Worm (Caenorhabditis elegans) whole organism, L3 larva: ENCODE measurements around the gene C33G8.2.

Experiments
- R02D3.7 ChIP-seq: fragments of 150-350 bp; optimal IDR thresholded peaks from 2 replicates; lab custom pipeline; 2014; ENCODE audit warnings: missing biosample characterization, missing genetic modification characterization
- ZK546.5 ChIP-seq: sonication (generic microtip); optimal IDR thresholded peaks from 2 replicates; lab custom pipeline; 2017; ENCODE audit warnings: missing biosample characterization, missing genetic modification characterization
- aly-2 ChIP-seq: fragments of 150-350 bp; optimal IDR thresholded peaks from 2 replicates; lab custom pipeline; 2014; ENCODE audit warnings: missing biosample characterization, missing genetic modification characterization
- ama-1 ChIP-seq: fragments of 150-350 bp; optimal IDR thresholded peaks from 2 replicates; lab custom pipeline; 2018
- ceh-16 ChIP-seq: sonication (generic microtip); optimal IDR thresholded peaks from 2 replicates; lab custom pipeline; 2017; ENCODE audit warnings: missing biosample characterization, missing genetic modification characterization
- ceh-28 ChIP-seq: fragments of 150-350 bp; optimal IDR thresholded peaks from 2 replicates; lab custom pipeline; 2014; ENCODE audit warnings: missing biosample characterization, missing genetic modification reagents, missing genetic modification characterization
- ceh-82 ChIP-seq: fragments of 150-350 bp; optimal IDR thresholded peaks from 2 replicates; lab custom pipeline; 2014; ENCODE audit warnings: missing biosample characterization, missing genetic modification characterization
- ceh-9 ChIP-seq: sonication (generic microtip); optimal IDR thresholded peaks from 2 replicates; lab custom pipeline; 2018; ENCODE audit warnings: missing biosample characterization, missing genetic modification characterization
- daf-12 ChIP-seq: fragments of 150-350 bp; optimal IDR thresholded peaks from 2 replicates; lab custom pipeline; 2014; ENCODE audit warnings: missing biosample characterization, missing genetic modification reagents, missing genetic modification characterization
- egl-27 ChIP-seq: sonication (generic microtip); optimal IDR thresholded peaks from 4 replicates; lab custom pipeline; 2017; ENCODE audit warnings: missing biosample characterization, missing genetic modification reagents, missing genetic modification characterization
- egl-5 ChIP-seq: fragments of 150-350 bp; optimal IDR thresholded peaks from 2 replicates; lab custom pipeline; 2017; ENCODE audit warnings: missing biosample characterization, missing genetic modification reagents, missing genetic modification characterization, inconsistent platforms
- elt-1 ChIP-seq: fragments of 150-350 bp; optimal IDR thresholded peaks from 2 replicates; lab custom pipeline; 2014; ENCODE audit warnings: missing biosample characterization, missing genetic modification characterization
- elt-2 ChIP-seq: sonication (generic microtip); optimal IDR thresholded peaks from 2 replicates; lab custom pipeline; 2016; ENCODE audit warnings: missing genetic modification reagents, mild to moderate bottlenecking, missing genetic modification characterization, missing compliant biosample characterization
- elt-3 ChIP-seq, 3 experiments: fragments of 150-350 bp in 1 of 3; sonication (generic microtip) in 2 of 3; optimal IDR thresholded peaks; 2 replicates in 2 of 3; 4 replicates in 1 of 3; lab custom pipeline; 2014 to 2017; ENCODE audit warnings: missing biosample characterization in 3 of 3, missing genetic modification characterization in 3 of 3
- eor-1 ChIP-seq, 2 experiments: fragments of 150-350 bp; optimal IDR thresholded peaks; 2 replicates each; lab custom pipeline; 2014 to 2018; ENCODE audit warnings: missing biosample characterization in 2 of 2, missing genetic modification characterization in 2 of 2
- fkh-10 ChIP-seq: sonication (generic microtip); optimal IDR thresholded peaks from 2 replicates; lab custom pipeline; 2017; ENCODE audit warnings: missing biosample characterization, missing genetic modification reagents, missing genetic modification characterization
- fkh-2 ChIP-seq: fragments of 150-350 bp; optimal IDR thresholded peaks from 2 replicates; lab custom pipeline; 2014; ENCODE audit warnings: missing biosample characterization, missing genetic modification reagents, missing genetic modification characterization
- fos-1 ChIP-seq: fragments of 150-350 bp; optimal IDR thresholded peaks from 2 replicates; lab custom pipeline; 2014; ENCODE audit warnings: missing biosample characterization, missing genetic modification characterization
- hmg-11 ChIP-seq: sonication (generic microtip); optimal IDR thresholded peaks from 2 replicates; lab custom pipeline; 2016; ENCODE audit warnings: missing genetic modification characterization, missing compliant biosample characterization
- jun-1 ChIP-seq: fragments of 150-350 bp; optimal IDR thresholded peaks from 2 replicates; lab custom pipeline; 2014; ENCODE audit warnings: missing biosample characterization, missing genetic modification reagents, missing genetic modification characterization
- lin-15B ChIP-seq: fragments of 150-350 bp; optimal IDR thresholded peaks from 2 replicates; lab custom pipeline; 2014; ENCODE audit warnings: missing biosample characterization, missing genetic modification characterization
- lin-39 ChIP-seq: fragments of 150-350 bp; optimal IDR thresholded peaks from 2 replicates; lab custom pipeline; 2018; ENCODE audit warnings: missing biosample characterization, missing genetic modification reagents, missing genetic modification characterization
- lsy-12 ChIP-seq: sonication (generic microtip); optimal IDR thresholded peaks from 2 replicates; lab custom pipeline; 2016; ENCODE audit warnings: mild to moderate bottlenecking, missing genetic modification characterization, missing compliant biosample characterization
- mdl-1 ChIP-seq: fragments of 150-350 bp; optimal IDR thresholded peaks from 2 replicates; lab custom pipeline; 2014; ENCODE audit warnings: missing biosample characterization, missing genetic modification characterization
- mml-1 ChIP-seq: fragments of 150-350 bp; sonication (generic microtip); optimal IDR thresholded peaks from 3 replicates; lab custom pipeline; 2014; ENCODE audit warnings: missing biosample characterization, missing genetic modification characterization
- nfya-1 ChIP-seq: sonication (generic microtip); optimal IDR thresholded peaks from 2 replicates; lab custom pipeline; 2017; ENCODE audit warnings: missing genetic modification characterization, mild to moderate bottlenecking, missing compliant biosample characterization, antibody characterized with exemption, moderate library complexity; ENCODE audit not compliant: insufficient read depth
- nhr-11 ChIP-seq: fragments of 150-350 bp; optimal IDR thresholded peaks from 2 replicates; lab custom pipeline; 2014; ENCODE audit warnings: missing biosample characterization, missing genetic modification characterization
- nhr-12 ChIP-seq: fragments of 150-350 bp; optimal IDR thresholded peaks from 2 replicates; lab custom pipeline; 2014; ENCODE audit warnings: missing biosample characterization, missing genetic modification characterization
- nhr-23 ChIP-seq: fragments of 150-350 bp; optimal IDR thresholded peaks from 2 replicates; lab custom pipeline; 2014; ENCODE audit warnings: missing biosample characterization, missing genetic modification reagents, missing genetic modification characterization
- nhr-237 ChIP-seq: fragments of 150-350 bp; optimal IDR thresholded peaks from 2 replicates; lab custom pipeline; 2014; ENCODE audit warnings: missing biosample characterization, missing genetic modification characterization
- nhr-25 ChIP-seq: sonication (generic microtip); optimal IDR thresholded peaks from 2 replicates; lab custom pipeline; 2017; ENCODE audit warnings: missing biosample characterization, missing genetic modification characterization
- nhr-28 ChIP-seq: fragments of 150-350 bp; optimal IDR thresholded peaks from 2 replicates; lab custom pipeline; 2014; ENCODE audit warnings: missing biosample characterization, missing genetic modification characterization
- nhr-43 ChIP-seq: sonication (generic microtip); optimal IDR thresholded peaks from 2 replicates; lab custom pipeline; 2016; ENCODE audit warnings: mild to moderate bottlenecking, missing genetic modification characterization, missing compliant biosample characterization; ENCODE audit not compliant: poor library complexity, severe bottlenecking
- nhr-67 ChIP-seq: fragments of 150-350 bp; optimal IDR thresholded peaks from 2 replicates; lab custom pipeline; 2014; ENCODE audit warnings: missing biosample characterization, missing genetic modification characterization
- nhr-76 ChIP-seq: fragments of 150-350 bp; sonication (generic microtip); optimal IDR thresholded peaks from 5 replicates; lab custom pipeline; 2014; ENCODE audit warnings: missing biosample characterization, missing genetic modification characterization
- nhr-77 ChIP-seq: fragments of 150-350 bp; optimal IDR thresholded peaks from 2 replicates; lab custom pipeline; 2014; ENCODE audit warnings: missing biosample characterization, missing genetic modification characterization
- pha-4 ChIP-seq: fragments of 150-350 bp; optimal IDR thresholded peaks from 2 replicates; lab custom pipeline; 2014; ENCODE audit warnings: missing biosample characterization, missing genetic modification reagents, missing genetic modification characterization
- pqm-1 ChIP-seq: fragments of 150-350 bp; optimal IDR thresholded peaks from 2 replicates; lab custom pipeline; 2017; ENCODE audit warnings: missing biosample characterization, missing genetic modification characterization, inconsistent platforms
- sea-2 ChIP-seq: fragments of 150-350 bp; sonication (generic microtip); optimal IDR thresholded peaks from 4 replicates; lab custom pipeline; 2014; ENCODE audit warnings: missing biosample characterization, missing genetic modification reagents, missing genetic modification characterization
- skn-1 ChIP-seq: fragments of 150-350 bp; optimal IDR thresholded peaks from 2 replicates; lab custom pipeline; 2014; ENCODE audit warnings: missing biosample characterization, missing genetic modification characterization
- snpc-4 ChIP-seq: fragments of 150-350 bp; optimal IDR thresholded peaks from 2 replicates; lab custom pipeline; 2014; ENCODE audit warnings: missing biosample characterization, missing genetic modification characterization
- tbx-2 ChIP-seq: sonication (generic microtip); optimal IDR thresholded peaks from 2 replicates; lab custom pipeline; 2016; ENCODE audit warnings: mild to moderate bottlenecking, missing genetic modification characterization, missing compliant biosample characterization
- unc-39 ChIP-seq: sonication (generic microtip); optimal IDR thresholded peaks from 4 replicates; lab custom pipeline; 2017; ENCODE audit warnings: missing biosample characterization, missing genetic modification characterization
- unc-62 ChIP-seq: fragments of 150-350 bp; sonication (generic microtip); optimal IDR thresholded peaks from 4 replicates; lab custom pipeline; 2014; ENCODE audit warnings: missing biosample characterization, missing genetic modification reagents, missing genetic modification characterization
- zag-1 ChIP-seq: fragments of 150-350 bp; optimal IDR thresholded peaks from 2 replicates; lab custom pipeline; 2014; ENCODE audit warnings: missing biosample characterization, missing genetic modification characterization
- ztf-11 ChIP-seq: fragments of 150-350 bp; optimal IDR thresholded peaks from 2 replicates; lab custom pipeline; 2014; ENCODE audit warnings: missing biosample characterization, missing genetic modification characterization
- ztf-4 ChIP-seq: fragments of 150-350 bp; optimal IDR thresholded peaks from 2 replicates; lab custom pipeline; 2014; ENCODE audit warnings: missing biosample characterization, missing genetic modification characterization

C33G8.2 gene

DNA sequence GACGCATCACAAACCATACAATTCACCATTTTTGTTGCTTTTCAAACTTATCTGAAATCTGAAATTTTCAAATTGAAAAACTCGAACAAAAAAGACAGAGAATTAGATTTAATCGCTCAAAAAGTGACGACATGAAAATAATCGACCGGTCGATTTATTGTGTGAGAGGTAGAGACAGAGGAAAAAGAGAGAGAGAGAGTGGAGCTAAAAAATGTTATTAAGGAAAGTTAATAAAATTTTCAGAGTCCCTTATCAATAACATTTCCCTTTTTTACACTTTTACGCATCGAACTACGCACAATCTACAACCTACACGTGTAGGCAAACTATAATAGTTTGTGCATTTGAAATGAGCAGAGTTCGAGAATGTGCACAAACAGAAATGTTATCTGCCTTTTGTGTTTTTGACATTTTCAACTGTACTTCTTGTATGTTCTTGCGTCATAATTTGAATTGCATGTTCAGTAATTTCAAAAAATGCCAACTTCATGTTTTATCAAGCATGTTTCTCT lies 12.5 kb upstream of the C33G8.2 start, which contains the start of gene nhr-107:
Gene nhr-107 (minus strand): TSS at position 51 of the 512 bp plus-strand sequence.
- no peak for TF ChIP-seq hmg-11 (tag; lab: Kevin White, UChicago)
- no peak for TF ChIP-seq ceh-9 (tag; lab: Kevin White, UChicago)
- TF ChIP-seq ztf-4, result no peak
- TF ChIP-seq zag-1 (tag; lab: Kevin White, UChicago), result no peak
- TF ChIP-seq lin-15B (tag; lab: Kevin White, UChicago), result no peak
- no peak for TF ChIP-seq ceh-16 (tag; lab: Kevin White, UChicago)
- TF ChIP-seq elt-2 (tag; lab: Kevin White, UChicago), result peak; percentile 70
- TF ChIP-seq jun-1 (tag; lab: Kevin White, UChicago), result no peak
- TF ChIP-seq pqm-1 (tag; lab: Kevin White, UChicago), result peak; percentile 33
- no peak for TF ChIP-seq daf-12
- no peak for TF ChIP-seq fkh-10 (GFP tag; lab: Kevin White, UChicago)
- no peak for TF ChIP-seq R02D3.7 (tag; lab: Kevin White, UChicago)

ce11 chrV:6998303-6998884 lies 11.2 kb upstream of the C33G8.2 start, which contains the start of gene nhr-42:
Gene nhr-42, plus strand, starts transcription at chrV:6998819.
- TF ChIP-seq sea-2 (GFP tag; lab: Kevin White, UChicago), result no peak
- no peak for TF ChIP-seq nhr-23
- no peak for TF ChIP-seq elt-3 (tag; optimal IDR thresholded peaks at IDR 0.05; lab: Kevin White, UChicago)
- no peak for TF ChIP-seq ceh-82 (tag; lab: Kevin White, UChicago)
- TF ChIP-seq ceh-16 (tag; lab: Kevin White, UChicago), result no peak
- no peak for TF ChIP-seq daf-12
- TF ChIP-seq nhr-43 (tag; lab: Kevin White, UChicago), result peak; percentile 5
- TF ChIP-seq ama-1, result no peak
- TF ChIP-seq fkh-2, result no peak
- no peak for TF ChIP-seq egl-27 (tag; lab: Kevin White, UChicago)
- no peak for TF ChIP-seq nhr-28 (tag; lab: Kevin White, UChicago)
- no peak for TF ChIP-seq elt-1 (tag; lab: Kevin White, UChicago)
- no peak for TF ChIP-seq nhr-237 (tag; lab: Kevin White, UChicago)
- TF ChIP-seq mdl-1 (tag; lab: Kevin White, UChicago), result no peak
- TF ChIP-seq zag-1 (tag; lab: Kevin White, UChicago), result no peak
- peak; percentile 57 for TF ChIP-seq nhr-76
- TF ChIP-seq aly-2, result no peak
- TF ChIP-seq skn-1 (tag; lab: Kevin White, UChicago), result no peak
- TF ChIP-seq fkh-10 (GFP tag; lab: Kevin White, UChicago), result no peak
- TF ChIP-seq ztf-4, result no peak
- TF ChIP-seq lin-15B (tag; lab: Kevin White, UChicago), result no peak
- no peak for TF ChIP-seq ZK546.5
- TF ChIP-seq egl-5 (tag; lab: Kevin White, UChicago), result no peak
- no peak for TF ChIP-seq jun-1 (tag; lab: Kevin White, UChicago)
- TF ChIP-seq lsy-12 (tag; lab: Kevin White, UChicago), result no peak
- TF ChIP-seq fos-1 (tag; lab: Kevin White, UChicago), result no peak
- peak; percentile 66 for TF ChIP-seq elt-2 (tag; lab: Kevin White, UChicago)
- TF ChIP-seq nhr-67 (tag; lab: Kevin White, UChicago), result no peak
- peak; percentile 84 for TF ChIP-seq pha-4
- TF ChIP-seq mml-1 (tag; lab: Kevin White, UChicago), result no peak
- no peak for TF ChIP-seq ceh-9 (tag; lab: Kevin White, UChicago)
- TF ChIP-seq hmg-11 (tag; lab: Kevin White, UChicago), result no peak
- TF ChIP-seq nfya-1, result peak; percentile 14
- no peak for TF ChIP-seq nhr-77
- no peak for TF ChIP-seq ztf-11 (tag; lab: Kevin White, UChicago)
- no peak for TF ChIP-seq unc-62 (GFP tag; lab: Kevin White, UChicago)
- no peak for TF ChIP-seq nhr-12 (tag; lab: Kevin White, UChicago)
- no peak for TF ChIP-seq unc-39 (tag; lab: Kevin White, UChicago)
- no peak for TF ChIP-seq ceh-28 (tag; lab: Kevin White, UChicago)
- peak; percentile 16 for TF ChIP-seq nhr-25 (tag; lab: Kevin White, UChicago)
- peak; percentile 56 for TF ChIP-seq pqm-1 (tag; lab: Kevin White, UChicago)
- no peak for TF ChIP-seq nhr-11 (tag; lab: Kevin White, UChicago)
- TF ChIP-seq R02D3.7 (tag; lab: Kevin White, UChicago), result no peak
- no peak for TF ChIP-seq snpc-4 (tag; lab: Kevin White, UChicago)
- no peak for TF ChIP-seq tbx-2 (tag; lab: Kevin White, UChicago)
- no peak for TF ChIP-seq eor-1 (tag; optimal IDR thresholded peaks at IDR 0.05; lab: Kevin White, UChicago)
- no peak for TF ChIP-seq lin-39 (tag; lab: Kevin White, UChicago)
